Worm (Caenorhabditis elegans) whole organism, late embryonic: ENCODE data around the gene srx-33.

Source experiments
- C08G9.2 ChIP-seq: sonication (generic microtip); optimal IDR thresholded peaks from 2 replicates; lab custom pipeline; 2016; ENCODE audit warnings: mild to moderate bottlenecking, missing genetic modification characterization, moderate library complexity, missing compliant biosample characterization
- F13H6.1 ChIP-seq: sonication (generic microtip); optimal IDR thresholded peaks from 2 replicates; lab custom pipeline; 2016; ENCODE audit warnings: missing genetic modification characterization, missing compliant biosample characterization
- K02D7.2 ChIP-seq: sonication (generic microtip); optimal IDR thresholded peaks from 2 replicates; lab custom pipeline; 2017; ENCODE audit warnings: mild to moderate bottlenecking, missing genetic modification characterization, missing compliant biosample characterization
- K09A11.1 ChIP-seq: sonication (generic microtip); optimal IDR thresholded peaks from 2 replicates; lab custom pipeline; 2017; ENCODE audit warnings: antibody characterized with exemption, mild to moderate bottlenecking, missing genetic modification characterization, missing compliant biosample characterization; ENCODE audit not compliant: insufficient read depth
- ahr-1 ChIP-seq: sonication (generic microtip); optimal IDR thresholded peaks from 2 replicates; lab custom pipeline; 2016; ENCODE audit warnings: missing genetic modification characterization, missing compliant biosample characterization
- ama-1 ChIP-seq: fragments of 150-350 bp; optimal IDR thresholded peaks from 2 replicates; lab custom pipeline; 2014
- ceh-2 ChIP-seq: sonication (generic microtip); optimal IDR thresholded peaks from 2 replicates; lab custom pipeline; 2016; ENCODE audit warnings: missing genotype, missing genetic modification characterization, missing compliant biosample characterization
- ceh-22 ChIP-seq: sonication (generic microtip); optimal IDR thresholded peaks from 2 replicates; lab custom pipeline; 2017; ENCODE audit warnings: missing biosample characterization, missing genetic modification characterization
- ceh-30 ChIP-seq: fragments of 150-350 bp; optimal IDR thresholded peaks from 2 replicates; lab custom pipeline; 2014; ENCODE audit warnings: missing biosample characterization, missing genetic modification characterization
- ceh-31 ChIP-seq: sonication (generic microtip); optimal IDR thresholded peaks from 2 replicates; lab custom pipeline; 2016; ENCODE audit warnings: missing genetic modification characterization, missing compliant biosample characterization
- ceh-34 ChIP-seq: sonication (generic microtip); optimal IDR thresholded peaks from 2 replicates; lab custom pipeline; 2016; ENCODE audit warnings: mild to moderate bottlenecking, missing genetic modification characterization, missing compliant biosample characterization
- ceh-45 ChIP-seq: fragments of 200-800 bp; sonication (Bioruptor generic); IDR thresholded peaks from 2 replicates; pipeline ENCODE4 v1.3.6; 2022; ENCODE audit warnings: missing genetic modification reagents, missing genetic modification characterization, missing compliant biosample characterization
- ceh-48 ChIP-seq: sonication (generic microtip); optimal IDR thresholded peaks from 2 replicates; lab custom pipeline; 2016; ENCODE audit warnings: missing genetic modification characterization, inconsistent platforms, missing compliant biosample characterization
- dmd-4 ChIP-seq: sonication (generic microtip); optimal IDR thresholded peaks from 2 replicates; lab custom pipeline; 2016; ENCODE audit warnings: borderline replicate concordance, missing genetic modification characterization, missing compliant biosample characterization
- dve-1 ChIP-seq: sonication (generic microtip); optimal IDR thresholded peaks from 2 replicates; lab custom pipeline; 2017; ENCODE audit warnings: antibody characterized with exemption, mild to moderate bottlenecking, missing genetic modification characterization, missing compliant biosample characterization
- elt-2 ChIP-seq: sonication (generic microtip); optimal IDR thresholded peaks from 2 replicates; lab custom pipeline; 2016; ENCODE audit warnings: missing genetic modification reagents, missing genetic modification characterization, missing compliant biosample characterization
- fax-1 ChIP-seq: sonication (generic microtip); optimal IDR thresholded peaks from 2 replicates; lab custom pipeline; 2016; ENCODE audit warnings: missing genotype, missing genetic modification characterization, missing compliant biosample characterization
- fkh-6 ChIP-seq: sonication (generic microtip); optimal IDR thresholded peaks from 2 replicates; lab custom pipeline; 2016; ENCODE audit warnings: missing genetic modification characterization, missing compliant biosample characterization
- gmeb-2 ChIP-seq: sonication (generic microtip); optimal IDR thresholded peaks from 2 replicates; lab custom pipeline; 2016; ENCODE audit warnings: missing genetic modification characterization, inconsistent platforms, missing compliant biosample characterization
- hlh-15 ChIP-seq: sonication (generic microtip); optimal IDR thresholded peaks from 2 replicates; lab custom pipeline; 2016; ENCODE audit warnings: missing genetic modification characterization, missing compliant biosample characterization
- hlh-30 ChIP-seq: sonication (generic microtip); optimal IDR thresholded peaks from 2 replicates; lab custom pipeline; 2017; ENCODE audit warnings: antibody characterized with exemption, missing genetic modification characterization, missing compliant biosample characterization; ENCODE audit not compliant: insufficient read depth
- lim-6 ChIP-seq: sonication (generic microtip); optimal IDR thresholded peaks from 2 replicates; lab custom pipeline; 2016; ENCODE audit warnings: missing genetic modification characterization, missing compliant biosample characterization
- lin-11 ChIP-seq: fragments of 200-800 bp; sonication (Bioruptor generic); optimal IDR thresholded peaks from 2 replicates; lab custom pipeline; 2018; ENCODE audit warnings: mild to moderate bottlenecking, missing genetic modification characterization, missing compliant biosample characterization
- madf-2 ChIP-seq: sonication (generic microtip); optimal IDR thresholded peaks from 2 replicates; lab custom pipeline; 2017; ENCODE audit warnings: missing genetic modification characterization, missing compliant biosample characterization
- nhr-11 ChIP-seq: fragments of 150-350 bp; optimal IDR thresholded peaks from 2 replicates; lab custom pipeline; 2014; ENCODE audit warnings: missing biosample characterization, missing genetic modification characterization
- pag-3 ChIP-seq: sonication (generic microtip); optimal IDR thresholded peaks from 2 replicates; lab custom pipeline; 2016; ENCODE audit warnings: missing compliant biosample characterization, missing genetic modification characterization, borderline replicate concordance
- pat-9 ChIP-seq: fragments of 200-800 bp; sonication (Bioruptor generic); optimal IDR thresholded peaks from 2 replicates; lab custom pipeline; 2018; ENCODE audit warnings: mild to moderate bottlenecking, missing genetic modification characterization, moderate library complexity, missing compliant biosample characterization
- pax-1 ChIP-seq: fragments of 150-350 bp; optimal IDR thresholded peaks from 2 replicates; lab custom pipeline; 2014; ENCODE audit warnings: missing biosample characterization, missing genetic modification characterization
- ref-2 ChIP-seq: sonication (generic microtip); optimal IDR thresholded peaks from 2 replicates; lab custom pipeline; 2016; ENCODE audit warnings: missing genetic modification characterization, missing compliant biosample characterization
- rnt-1 ChIP-seq: sonication (generic microtip); optimal IDR thresholded peaks from 2 replicates; lab custom pipeline; 2016; ENCODE audit warnings: missing genetic modification characterization, missing compliant biosample characterization
- sdc-2 ChIP-seq: sonication (generic microtip); optimal IDR thresholded peaks from 2 replicates; lab custom pipeline; 2016; ENCODE audit warnings: missing genotype, missing genetic modification characterization, missing compliant biosample characterization
- sox-2 ChIP-seq: fragments of 200-800 bp; sonication (Bioruptor generic); IDR thresholded peaks from 2 replicates; pipeline ENCODE4 v1.3.6; 2022; ENCODE audit warnings: missing genetic modification reagents, missing genetic modification characterization, missing compliant biosample characterization
- sox-4 ChIP-seq: sonication (generic microtip); optimal IDR thresholded peaks from 2 replicates; lab custom pipeline; 2017; ENCODE audit warnings: mild to moderate bottlenecking, missing genetic modification characterization, inconsistent platforms, missing compliant biosample characterization
- tbx-7 ChIP-seq: sonication (generic microtip); optimal IDR thresholded peaks from 2 replicates; lab custom pipeline; 2016; ENCODE audit warnings: missing genotype, missing genetic modification characterization, missing compliant biosample characterization
- ttx-3 ChIP-seq: sonication (generic microtip); optimal IDR thresholded peaks from 2 replicates; lab custom pipeline; 2016; ENCODE audit warnings: missing genetic modification reagents, missing genetic modification characterization, missing compliant biosample characterization
- unc-3 ChIP-seq, 2 experiments: fragments of 200-800 bp in 1 of 2; sonication (Bioruptor generic) in 1 of 2; sonication (generic microtip) in 1 of 2; conservative IDR thresholded peaks in 1 of 2; optimal IDR thresholded peaks in 1 of 2; 2 replicates each; pipeline versions ENCODE4 v1.3.6 to Lab custom; 2016 to 2022; ENCODE audit warnings: missing compliant biosample characterization in 2 of 2, missing genetic modification characterization in 2 of 2, missing genetic modification reagents in 1 of 2
- unc-42 ChIP-seq: sonication (generic microtip); optimal IDR thresholded peaks from 2 replicates; lab custom pipeline; 2016; ENCODE audit warnings: missing genotype, missing genetic modification characterization, missing compliant biosample characterization
- unc-86 ChIP-seq: sonication (generic microtip); optimal IDR thresholded peaks from 2 replicates; lab custom pipeline; 2016; ENCODE audit warnings: missing genetic modification characterization, missing compliant biosample characterization
- zip-5 ChIP-seq: sonication (generic microtip); optimal IDR thresholded peaks from 2 replicates; lab custom pipeline; 2016; ENCODE audit warnings: missing genetic modification characterization, missing compliant biosample characterization
- ztf-16 ChIP-seq: sonication (generic microtip); optimal IDR thresholded peaks from 2 replicates; lab custom pipeline; 2017; ENCODE audit warnings: missing genetic modification characterization, missing compliant biosample characterization

The srx-33 gene

DNA sequence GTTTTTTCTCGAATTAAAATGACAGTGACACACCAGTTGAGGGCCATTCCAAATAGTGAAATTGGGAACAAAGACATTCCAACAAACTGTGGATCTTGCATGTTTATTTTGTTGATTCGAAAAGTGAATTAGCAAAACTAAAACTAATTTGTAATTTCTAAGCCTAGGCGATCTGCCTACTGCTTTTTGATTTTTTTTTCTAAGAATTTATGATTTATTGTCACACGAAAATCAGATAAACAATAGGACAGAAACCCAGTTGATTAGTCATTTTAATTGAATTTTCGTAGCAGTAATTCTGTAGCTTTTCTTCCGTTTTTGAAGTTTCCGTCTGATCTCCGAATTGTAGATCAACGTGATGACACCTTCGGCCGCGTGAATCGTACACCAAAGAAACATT, at the start of gene srx-33:
Gene srx-33, minus strand, starts transcription at position 101 of the 400 bp plus-strand sequence.
- no peak for TF ChIP-seq ceh-31 (tag; lab: Kevin White, UChicago)
- no peak for TF ChIP-seq unc-86 (tag; lab: Kevin White, UChicago)
- TF ChIP-seq ceh-30 (tag; lab: Kevin White, UChicago): no peak
- no peak for TF ChIP-seq pax-1
- no peak for TF ChIP-seq ceh-22
- no peak for TF ChIP-seq dve-1 (tag; lab: Kevin White, UChicago)
- no peak for TF ChIP-seq ceh-48 (tag; lab: Kevin White, UChicago)
- no peak for TF ChIP-seq ceh-2 (tag; lab: Kevin White, UChicago)
- no peak for TF ChIP-seq rnt-1 (tag; lab: Kevin White, UChicago)
- no peak for TF ChIP-seq hlh-15 (tag; lab: Kevin White, UChicago)

DNA sequence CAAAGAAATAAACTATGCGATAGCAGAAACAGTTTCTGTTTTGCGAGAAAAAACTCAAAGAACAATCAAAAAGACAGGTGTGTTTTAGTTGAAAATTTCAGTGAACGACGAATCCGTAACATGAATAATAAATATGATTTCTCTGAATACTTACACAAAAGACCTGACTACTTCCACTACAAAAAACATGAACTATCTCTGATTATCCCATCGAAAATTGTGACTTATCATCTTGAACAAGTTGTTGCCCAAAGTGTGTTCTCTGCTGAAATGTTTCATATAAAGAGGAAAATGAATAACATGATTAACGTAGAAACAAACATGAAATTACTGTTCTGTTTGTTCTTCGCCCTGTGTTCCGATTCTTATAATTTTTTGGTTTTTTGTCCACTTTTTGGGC, 48.0 kb upstream of the srx-33 start, which contains the start of gene ugt-36:
Gene ugt-36, plus strand, starts transcription at position 301 of the 400 bp plus-strand sequence.
- TF ChIP-seq C08G9.2 (tag; lab: Kevin White, UChicago): no peak
- TF ChIP-seq K09A11.1: no peak
- no peak for TF ChIP-seq ama-1
- TF ChIP-seq dmd-4 (tag; lab: Kevin White, UChicago): no peak
- no peak for TF ChIP-seq ceh-34
- TF ChIP-seq elt-2: no peak
- TF ChIP-seq K02D7.2 (tag; lab: Kevin White, UChicago): no peak
- no peak for TF ChIP-seq gmeb-2
- TF ChIP-seq unc-3 (GFP tag; conservative IDR thresholded peaks at IDR 0.05; lab: Robert Waterston, UW): no peak
- TF ChIP-seq unc-3 (tag; optimal IDR thresholded peaks at IDR 0.05; lab: Kevin White, UChicago): no peak
- no peak for TF ChIP-seq ztf-16
- no peak for TF ChIP-seq sox-2 (GFP tag; lab: Robert Waterston, UW)
- no peak for TF ChIP-seq ceh-45
- no peak for TF ChIP-seq F13H6.1 (tag; lab: Kevin White, UChicago)
- TF ChIP-seq hlh-30 (tag; lab: Kevin White, UChicago): no peak
- TF ChIP-seq nhr-11 (tag; lab: Kevin White, UChicago): no peak
- no peak for TF ChIP-seq pat-9

ce11 chrV:7164210-7164609, 45.5 kb upstream of the srx-33 start, which contains the start of gene srh-83:
Gene srh-83, plus strand, starts transcription at chrV:7164510.
- TF ChIP-seq ceh-22 (no peak), ref-2 (no peak), zip-5 (tag; lab: Kevin White, UChicago) (no peak), ceh-34 (no peak), dmd-4 (tag; lab: Kevin White, UChicago) (no peak), lin-11 (tag; lab: Kevin White, UChicago) (no peak), K02D7.2 (tag; lab: Kevin White, UChicago) (no peak), ceh-2 (tag; lab: Kevin White, UChicago) (no peak), unc-3 (GFP tag; conservative IDR thresholded peaks at IDR 0.05; lab: Robert Waterston, UW) (no peak), unc-3 (tag; optimal IDR thresholded peaks at IDR 0.05; lab: Kevin White, UChicago) (no peak), pag-3 (no peak), fax-1 (tag; lab: Kevin White, UChicago) (no peak), dve-1 (tag; lab: Kevin White, UChicago) (no peak), lim-6 (no peak), ceh-45 (no peak), ceh-30 (tag; lab: Kevin White, UChicago) (no peak)
- TF ChIP-seq, all 69 proteins: peak for 0

ce11 chrV:7163477-7164114, 44.9 kb upstream of the srx-33 start, which contains the start of gene ugt-41:
Gene ugt-41, minus strand, starts transcription at chrV:7163595.
- TF ChIP-seq K09A11.1: no peak
- no peak for TF ChIP-seq ttx-3 (tag; lab: Kevin White, UChicago)
- no peak for TF ChIP-seq unc-42 (tag; lab: Kevin White, UChicago)
- TF ChIP-seq sox-2 (GFP tag; lab: Robert Waterston, UW): no peak
- no peak for TF ChIP-seq ceh-34
- TF ChIP-seq ceh-30 (tag; lab: Kevin White, UChicago): no peak
- TF ChIP-seq sox-4 (tag; lab: Kevin White, UChicago): no peak
- no peak for TF ChIP-seq sdc-2
- no peak for TF ChIP-seq ceh-2 (tag; lab: Kevin White, UChicago)
- TF ChIP-seq ceh-31 (tag; lab: Kevin White, UChicago): no peak
- no peak for TF ChIP-seq ahr-1 (tag; lab: Kevin White, UChicago)
- no peak for TF ChIP-seq fkh-6 (tag; lab: Kevin White, UChicago)
- TF ChIP-seq madf-2 (tag; lab: Kevin White, UChicago): no peak
- no peak for TF ChIP-seq tbx-7
- no peak for TF ChIP-seq elt-2
